Fruit fly (Drosophila melanogaster) whole organism, pupa: ENCODE measurements around the gene CG12012.

ENCODE experiments used
- CG10348 ChIP-seq: fragments of 200-800 bp; sonication (Bioruptor generic); IDR thresholded peaks from 2 replicates; pipeline ENCODE4 v1.3.6; 2022; ENCODE audit warnings: missing biosample characterization, missing genetic modification characterization
- CG12605 ChIP-seq: fragments of 200-800 bp; sonication (Bioruptor generic); IDR thresholded peaks from 2 replicates; pipeline ENCODE4 v1.3.6; 2022; ENCODE audit warnings: missing biosample characterization, missing genetic modification characterization
- CG13204 ChIP-seq: fragments of 200-800 bp; sonication (Bioruptor generic); optimal IDR thresholded peaks from 2 replicates; lab custom pipeline; 2018; ENCODE audit warnings: missing biosample characterization, mild to moderate bottlenecking, missing genetic modification characterization, moderate library complexity
- CG14655 ChIP-seq: fragments of 200-800 bp; sonication (Bioruptor generic); optimal IDR thresholded peaks from 3 replicates; lab custom pipeline; 2017; ENCODE audit warnings: mild to moderate bottlenecking, missing biosample characterization, missing genetic modification reagents, missing genetic modification characterization
- CG15710 ChIP-seq: fragments of 200-800 bp; sonication (Bioruptor generic); optimal IDR thresholded peaks from 2 replicates; lab custom pipeline; 2018; ENCODE audit warnings: missing biosample characterization, mild to moderate bottlenecking, missing genetic modification characterization, moderate library complexity
- CG17806 ChIP-seq: fragments of 200-800 bp; sonication (Bioruptor generic); optimal IDR thresholded peaks from 2 replicates; lab custom pipeline; 2018; ENCODE audit warnings: missing biosample characterization, mild to moderate bottlenecking, missing genetic modification characterization, moderate library complexity
- CG32121 ChIP-seq: fragments of 200-800 bp; sonication (Bioruptor generic); IDR thresholded peaks from 2 replicates; pipeline ENCODE4 v1.3.6; 2022; ENCODE audit warnings: missing biosample characterization, missing genetic modification characterization
- CG34367 ChIP-seq: fragments of 200-800 bp; sonication (Bioruptor generic); optimal IDR thresholded peaks from 2 replicates; lab custom pipeline; 2018; ENCODE audit warnings: missing biosample characterization, mild to moderate bottlenecking, missing genetic modification characterization
- CG4496 ChIP-seq: fragments of 200-800 bp; sonication (Bioruptor generic); IDR thresholded peaks from 3 replicates; pipeline ENCODE4 v1.3.6; 2022; ENCODE audit warnings: missing biosample characterization, missing genetic modification characterization
- CG8159 ChIP-seq: fragments of 200-800 bp; sonication (Bioruptor generic); optimal IDR thresholded peaks from 3 replicates; lab custom pipeline; 2018; ENCODE audit warnings: missing biosample characterization, mild to moderate bottlenecking, missing genetic modification characterization, moderate library complexity
- CG8301 ChIP-seq: fragments of 200-800 bp; sonication (Bioruptor generic); optimal IDR thresholded peaks from 2 replicates; lab custom pipeline; 2018; ENCODE audit warnings: missing biosample characterization, mild to moderate bottlenecking, missing genetic modification characterization
- CG9948 ChIP-seq: fragments of 200-800 bp; sonication (Bioruptor generic); optimal IDR thresholded peaks from 2 replicates; lab custom pipeline; 2018; ENCODE audit warnings: missing biosample characterization, mild to moderate bottlenecking, missing genetic modification characterization, moderate library complexity
- D1 ChIP-seq: fragments of 200-800 bp; sonication (Bioruptor generic); optimal IDR thresholded peaks from 2 replicates; lab custom pipeline; 2018; ENCODE audit warnings: missing biosample characterization, mild to moderate bottlenecking, missing genetic modification characterization, moderate library complexity
- EcR ChIP-seq: fragments of 200-800 bp; sonication (Bioruptor generic); optimal IDR thresholded peaks from 3 replicates; lab custom pipeline; 2019; ENCODE audit warnings: missing biosample characterization, missing genetic modification characterization, mild to moderate bottlenecking, moderate library complexity, missing genetic modification reagents
- Ets98B ChIP-seq: fragments of 200-800 bp; sonication (Bioruptor generic); IDR thresholded peaks from 2 replicates; pipeline ENCODE4 v1.3.6; 2022; ENCODE audit warnings: missing biosample characterization, missing genetic modification characterization
- Pif1A ChIP-seq: fragments of 200-800 bp; sonication (Bioruptor generic); optimal IDR thresholded peaks from 3 replicates; lab custom pipeline; 2016; ENCODE audit warnings: missing biosample characterization, missing genetic modification characterization
- Pif1B ChIP-seq: fragments of 200-800 bp; sonication (Bioruptor generic); optimal IDR thresholded peaks from 3 replicates; lab custom pipeline; 2016; ENCODE audit warnings: missing biosample characterization, missing genetic modification characterization
- Snoo ChIP-seq: fragments of 200-800 bp; sonication (Bioruptor generic); optimal IDR thresholded peaks from 3 replicates; lab custom pipeline; 2017; ENCODE audit warnings: missing biosample characterization, mild to moderate bottlenecking, missing genetic modification characterization, inconsistent platforms
- fd96Ca ChIP-seq: fragments of 200-800 bp; sonication (Bioruptor generic); IDR thresholded peaks from 3 replicates; pipeline ENCODE4 v1.3.6; 2022; ENCODE audit warnings: missing biosample characterization, missing genetic modification characterization
- gl ChIP-seq: fragments of 200-800 bp; sonication (Bioruptor generic); optimal IDR thresholded peaks from 2 replicates; lab custom pipeline; 2018; ENCODE audit warnings: missing biosample characterization, mild to moderate bottlenecking, missing genetic modification characterization
- rn ChIP-seq: fragments of 200-800 bp; sonication (Bioruptor generic); IDR thresholded peaks from 2 replicates; pipeline ENCODE4 v1.3.6; 2022; ENCODE audit warnings: missing biosample characterization, missing genetic modification characterization

The CG12012 gene

DNA sequence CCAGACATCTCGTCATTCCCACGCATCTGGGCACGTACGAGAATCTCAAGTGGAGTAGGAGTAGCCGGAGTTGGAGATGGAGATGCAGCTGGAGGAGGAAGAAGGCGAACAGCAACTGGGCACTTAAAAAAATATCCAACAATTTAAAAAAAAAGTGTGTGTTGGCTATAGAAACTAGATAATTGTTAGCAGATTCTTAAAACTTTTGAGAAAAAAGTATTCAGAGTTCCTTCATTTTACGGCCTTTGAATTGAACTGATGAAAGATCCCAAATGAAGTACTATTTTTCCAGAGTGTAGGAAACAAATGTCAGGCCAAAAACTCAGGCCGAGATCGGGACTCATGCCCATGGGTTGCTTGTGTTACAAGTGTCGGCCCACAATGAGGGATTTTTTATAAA lies 15.3 kb downstream of the CG12012 start:
- TF ChIP-seq CG8301 (tag; lab: Kevin White, UChicago): peak; percentile 75
- peak; percentile 86 for TF ChIP-seq CG8159 (tag; lab: Kevin White, UChicago)
- peak; percentile 78 for TF ChIP-seq Snoo
- TF ChIP-seq CG34367 (tag; lab: Kevin White, UChicago): peak; percentile 67
- peak; percentile 68; the same call in 2 of the 3 replicates for TF ChIP-seq CG4496
- peak; percentile 82 for TF ChIP-seq CG9948
- no peak for TF ChIP-seq EcR (GFP tag; lab: Kevin White, UChicago)
- peak; percentile 69 for TF ChIP-seq gl (tag; lab: Kevin White, UChicago)
- peak; percentile 23 for TF ChIP-seq D1 (tag; lab: Kevin White, UChicago)
- no peak for TF ChIP-seq rn (GFP tag; lab: Robert Waterston, UW)
- TF ChIP-seq CG17806 (tag; lab: Kevin White, UChicago): peak; percentile 87
- peak; percentile 77 for TF ChIP-seq CG14655 (GFP tag; lab: Kevin White, UChicago)
- no peak for TF ChIP-seq CG13204 (GFP tag; lab: Kevin White, UChicago)
- peak; percentile 69 for TF ChIP-seq Pif1A (GFP tag; lab: Kevin White, UChicago)
- TF ChIP-seq Pif1B (GFP tag; lab: Kevin White, UChicago): peak; percentile 74
- TF ChIP-seq CG15710 (tag; lab: Kevin White, UChicago): peak; percentile 76
- TF ChIP-seq CG10348 (GFP tag; lab: Robert Waterston, UW): no peak
- peak; percentile 19; the same call in 1 of the 2 replicates for TF ChIP-seq Ets98B (GFP tag; lab: Robert Waterston, UW)
- TF ChIP-seq fd96Ca (GFP tag; lab: Robert Waterston, UW): peak; percentile 49; the same call in 1 of the 3 replicates
- TF ChIP-seq CG32121: no peak
- TF ChIP-seq CG12605 (GFP tag; lab: Robert Waterston, UW): 0 out of 2 replicates have a peak, but pooled peaks have one; percentile 9

DNA sequence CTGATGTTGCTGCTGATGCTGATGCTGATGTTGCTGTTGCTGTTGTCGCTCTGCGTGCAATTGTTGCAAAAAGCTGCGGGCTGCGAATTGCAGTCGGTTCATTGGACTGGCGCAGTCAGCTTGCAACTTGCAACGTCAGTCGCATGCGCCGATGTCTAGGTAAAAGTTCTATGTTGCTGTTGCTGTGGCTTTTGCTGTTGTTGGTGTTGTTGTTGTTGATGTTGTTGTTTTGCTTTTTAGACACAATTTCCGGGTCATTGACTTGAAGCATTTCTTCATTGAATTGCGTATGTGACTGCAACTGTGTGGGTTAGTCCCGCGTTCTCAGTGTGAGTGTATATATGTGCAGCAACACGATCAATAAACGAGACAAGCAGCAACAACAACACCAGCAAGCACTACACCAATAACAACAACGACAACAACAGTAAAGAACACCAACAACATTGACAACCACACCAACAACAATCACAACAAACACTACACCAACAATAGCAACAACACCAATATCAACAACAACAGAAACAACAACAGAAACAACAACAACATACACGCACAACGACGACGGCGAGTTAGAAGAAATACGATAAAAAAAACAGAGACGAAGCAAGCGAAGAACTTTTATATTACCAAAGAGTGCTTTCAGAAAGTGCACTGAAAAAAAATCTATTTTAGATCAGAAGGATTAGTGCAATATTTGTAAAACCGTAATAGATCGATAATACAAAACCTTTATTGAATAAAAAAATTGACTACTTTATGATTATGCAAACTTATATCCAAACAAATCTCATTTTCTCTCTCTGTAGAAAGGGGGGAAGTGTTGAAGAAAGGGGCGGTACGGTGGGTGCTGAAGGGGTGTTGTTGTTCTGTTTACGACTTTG lies 17.6 kb downstream of the CG12012 start:
- no peak; the same call in 2 of the 3 replicates for TF ChIP-seq fd96Ca (GFP tag; lab: Robert Waterston, UW)
- peak; percentile 91 for TF ChIP-seq CG17806 (tag; lab: Kevin White, UChicago)
- peak; percentile 87 for TF ChIP-seq rn (GFP tag; lab: Robert Waterston, UW)
- TF ChIP-seq CG32121: no peak; the same call in 1 of the 2 replicates
- TF ChIP-seq D1 (tag; lab: Kevin White, UChicago): peak; percentile 77
- no peak for TF ChIP-seq Pif1B (GFP tag; lab: Kevin White, UChicago)
- TF ChIP-seq CG4496: peak; percentile 85
- no peak for TF ChIP-seq CG13204 (GFP tag; lab: Kevin White, UChicago)
- TF ChIP-seq CG8301 (tag; lab: Kevin White, UChicago): peak; percentile 87
- peak; percentile 94 for TF ChIP-seq EcR (GFP tag; lab: Kevin White, UChicago)
- no peak for TF ChIP-seq CG10348 (GFP tag; lab: Robert Waterston, UW)
- no peak for TF ChIP-seq Snoo
- peak; percentile 96 for TF ChIP-seq CG14655 (GFP tag; lab: Kevin White, UChicago)
- TF ChIP-seq CG9948: peak; percentile 88
- TF ChIP-seq CG34367 (tag; lab: Kevin White, UChicago): no peak
- TF ChIP-seq gl (tag; lab: Kevin White, UChicago): no peak
- TF ChIP-seq CG8159 (tag; lab: Kevin White, UChicago): peak; percentile 95
- peak; percentile 8 for TF ChIP-seq Ets98B (GFP tag; lab: Robert Waterston, UW)
- no peak for TF ChIP-seq Pif1A (GFP tag; lab: Kevin White, UChicago)
- TF ChIP-seq CG15710 (tag; lab: Kevin White, UChicago): no peak
- peak; percentile 58 for TF ChIP-seq CG12605 (GFP tag; lab: Robert Waterston, UW)
- TF ChIP-seq, all 21 proteins: peak for 11

dm6 chr3L:3394854-3395723 lies 18.5 kb downstream of the CG12012 start:
- TF ChIP-seq CG10348 (GFP tag; lab: Robert Waterston, UW): peak; percentile 55
- peak; percentile 95 for TF ChIP-seq CG4496
- TF ChIP-seq gl (tag; lab: Kevin White, UChicago): peak; percentile 95
- TF ChIP-seq rn (GFP tag; lab: Robert Waterston, UW): peak; percentile 95
- TF ChIP-seq D1 (tag; lab: Kevin White, UChicago): peak; percentile 43
- peak; percentile 91 for TF ChIP-seq CG12605 (GFP tag; lab: Robert Waterston, UW)
- TF ChIP-seq CG32121: peak; percentile 75
- peak; percentile 94 for TF ChIP-seq Snoo
- TF ChIP-seq CG14655 (GFP tag; lab: Kevin White, UChicago): peak; percentile 97
- TF ChIP-seq Pif1A (GFP tag; lab: Kevin White, UChicago): peak; percentile 95
- TF ChIP-seq EcR (GFP tag; lab: Kevin White, UChicago): peak; percentile 94
- peak; percentile 96 for TF ChIP-seq fd96Ca (GFP tag; lab: Robert Waterston, UW)
- TF ChIP-seq CG8301 (tag; lab: Kevin White, UChicago): peak; percentile 94
- TF ChIP-seq Ets98B (GFP tag; lab: Robert Waterston, UW): peak; percentile 91
- TF ChIP-seq CG15710 (tag; lab: Kevin White, UChicago): peak; percentile 97
- peak; percentile 94 for TF ChIP-seq CG9948
- TF ChIP-seq CG34367 (tag; lab: Kevin White, UChicago): peak; percentile 99
- TF ChIP-seq CG13204 (GFP tag; lab: Kevin White, UChicago): peak; percentile 89
- TF ChIP-seq CG17806 (tag; lab: Kevin White, UChicago): peak; percentile 95
- peak; percentile 93 for TF ChIP-seq Pif1B (GFP tag; lab: Kevin White, UChicago)
- TF ChIP-seq CG8159 (tag; lab: Kevin White, UChicago): peak; percentile 97
